Worm (Caenorhabditis elegans): ENCODE measurements around the gene tag-120.

tag-120 gene

DNA sequence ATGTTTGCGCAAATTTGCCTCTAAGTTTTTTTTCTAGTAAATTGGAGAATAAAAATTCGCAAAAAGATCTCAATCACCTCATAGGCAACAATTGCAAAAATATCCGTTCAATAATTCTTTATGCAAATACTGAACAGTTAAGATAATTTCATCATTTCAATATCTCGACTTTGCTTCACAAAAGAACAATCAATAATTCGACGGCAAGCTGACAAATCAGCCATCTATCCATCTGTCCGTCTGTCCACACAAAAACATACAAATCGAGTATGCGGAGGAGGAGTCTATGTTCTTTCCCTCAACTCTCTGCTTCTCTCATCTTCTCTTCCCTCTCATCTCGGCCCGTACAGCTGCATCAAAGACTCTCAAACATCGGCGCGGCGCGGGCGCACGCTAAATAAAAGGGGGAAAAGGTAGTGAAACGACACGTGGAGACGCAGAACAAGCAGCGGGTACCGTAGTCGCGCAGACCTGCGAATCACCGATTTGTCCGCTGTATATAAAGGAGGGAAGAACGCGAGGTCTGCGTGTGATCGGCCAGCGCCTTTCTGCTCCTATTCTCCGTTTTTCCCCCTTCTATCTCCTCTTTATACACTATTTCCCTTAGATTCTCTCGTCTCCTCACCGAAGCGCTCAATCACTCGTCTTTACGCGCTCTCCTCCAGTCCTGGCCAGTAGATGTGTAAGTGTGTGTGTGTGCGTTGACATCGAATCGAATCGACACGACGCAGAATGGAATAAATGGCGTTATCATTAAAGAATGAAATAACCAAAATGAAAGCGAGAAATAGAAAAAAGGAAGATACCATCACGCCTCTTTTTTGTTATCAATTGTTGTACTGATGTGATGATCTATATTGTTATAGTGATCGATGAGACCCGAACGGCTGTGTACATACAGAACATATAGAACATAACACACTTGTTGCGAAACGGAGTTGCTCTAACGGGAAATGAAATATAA is 21.4 kb upstream of the tag-120 start (continued):
- TF ChIP-seq snpc-4 (GFP tag; optimal IDR thresholded peaks at IDR 0.05) (peak; percentile 55), snpc-4 (tag; optimal IDR thresholded peaks at IDR 0.05) (peak; percentile 42 to 79 (median 78)), ztf-26 (tag; optimal IDR thresholded peaks at IDR 0.05) (peak; percentile 90), let-526 (GFP tag; IDR thresholded peaks at IDR 0.05) (peak; percentile 88; the same call in 1 of the 2 replicates), cebp-2 (GFP tag; IDR thresholded peaks at IDR 0.05) (no peak), zim-3 (tag; optimal IDR thresholded peaks at IDR 0.05) (no peak), F57A8.1 (GFP tag; optimal IDR thresholded peaks at IDR 0.05) (peak; percentile 21), aptf-2 (GFP tag; conservative IDR thresholded peaks at IDR 0.05) (no peak), madf-3 (GFP tag; IDR thresholded peaks at IDR 0.05) (no peak), K11D2.4 (GFP tag; IDR thresholded peaks at IDR 0.05) (peak; percentile 83), lsl-1 (GFP tag; optimal IDR thresholded peaks at IDR 0.05) (no peak), hsf-1 (GFP tag; IDR thresholded peaks at IDR 0.05) (no peak), hmg-20 (GFP tag; IDR thresholded peaks at IDR 0.05) (no peak), pha-4 (tag; optimal IDR thresholded peaks at IDR 0.05) (no peak), dpl-1 (GFP tag; optimal IDR thresholded peaks at IDR 0.05) (no peak), hlh-12 (tag; optimal IDR thresholded peaks at IDR 0.05) (no peak), ceh-58 (GFP tag; IDR thresholded peaks at IDR 0.05) (no peak), Y53G8AR.9 (GFP tag; conservative IDR thresholded peaks at IDR 0.05) (peak; percentile 82), atf-7 (tag; optimal IDR thresholded peaks at IDR 0.05) (peak; percentile 93), nhr-27 (tag; optimal IDR thresholded peaks at IDR 0.05) (no peak), fkh-3 (tag; optimal IDR thresholded peaks at IDR 0.05) (no peak), B0336.3 (GFP tag; IDR thresholded peaks at IDR 0.05) (peak; percentile 95), snpc-1.1 (tag; optimal IDR thresholded peaks at IDR 0.05; ENCODE audit: insufficient read depth) (no peak), ccch-3 (GFP tag; optimal IDR thresholded peaks at IDR 0.05) (peak; percentile 18), nfya-2 (GFP tag; IDR thresholded peaks at IDR 0.05) (no peak), let-607 (tag; optimal IDR thresholded peaks at IDR 0.05) (peak; percentile 93 to 95), efl-1 (GFP tag; optimal IDR thresholded peaks at IDR 0.05) (no peak), attf-6 (GFP tag; IDR thresholded peaks at IDR 0.05) (no peak), unc-62 (GFP tag; optimal IDR thresholded peaks at IDR 0.05) (peak; percentile 32), F37B4.10 (GFP tag; IDR thresholded peaks at IDR 0.05) (no peak), F39B2.1 (GFP tag; IDR thresholded peaks at IDR 0.05) (no peak), C17E4.6 (GFP tag; IDR thresholded peaks at IDR 0.05) (peak; percentile 50; the same call in 1 of the 2 replicates), nfyb-1 (GFP tag; IDR thresholded peaks at IDR 0.05) (peak; percentile 95), sdz-38 (tag; optimal IDR thresholded peaks at IDR 0.05) (no peak), F49E8.2 (tag; optimal IDR thresholded peaks at IDR 0.05; ENCODE audit: insufficient read depth) (no peak), nhr-179 (tag; optimal IDR thresholded peaks at IDR 0.05) (no peak), F57C9.4 (tag; optimal IDR thresholded peaks at IDR 0.05) (peak; percentile 33), lin-40 (tag; optimal IDR thresholded peaks at IDR 0.05) (peak; percentile 94), egl-18 (GFP tag; IDR thresholded peaks at IDR 0.05) (0 out of 2 replicates have a peak, but pooled peaks have one; percentile 13), ets-4 (GFP tag; optimal IDR thresholded peaks at IDR 0.05) (peak; percentile 60), sptf-2 (GFP tag; optimal IDR thresholded peaks at IDR 0.05) (no peak), ztf-22 (GFP tag; optimal IDR thresholded peaks at IDR 0.05) (peak; percentile 72), hrde-1 (tag; optimal IDR thresholded peaks at IDR 0.05; ENCODE audit: borderline replicate concordance) (no peak), snpc-1.3 (tag; optimal IDR thresholded peaks at IDR 0.05; ENCODE audit: insufficient read depth) (no peak), Y79H2A.3 (GFP tag; conservative IDR thresholded peaks at IDR 0.05) (no peak), ceh-27 (GFP tag; optimal IDR thresholded peaks at IDR 0.05) (peak; percentile 95)

All from whole organism, young adult.